Worm (Caenorhabditis elegans) whole organism, L3 larva: ENCODE results near the gene C46F11.4.

Experiments used
- ZK546.5 ChIP-seq: sonication (generic microtip); optimal IDR thresholded peaks from 2 replicates; lab custom pipeline; 2017; ENCODE audit warnings: missing biosample characterization, missing genetic modification characterization
- fos-1 ChIP-seq: fragments of 150-350 bp; optimal IDR thresholded peaks from 2 replicates; lab custom pipeline; 2014; ENCODE audit warnings: missing biosample characterization, missing genetic modification characterization
- mdl-1 ChIP-seq: fragments of 150-350 bp; optimal IDR thresholded peaks from 2 replicates; lab custom pipeline; 2014; ENCODE audit warnings: missing biosample characterization, missing genetic modification characterization
- nhr-11 ChIP-seq: fragments of 150-350 bp; optimal IDR thresholded peaks from 2 replicates; lab custom pipeline; 2014; ENCODE audit warnings: missing biosample characterization, missing genetic modification characterization
- pha-4 ChIP-seq: fragments of 150-350 bp; optimal IDR thresholded peaks from 2 replicates; lab custom pipeline; 2014; ENCODE audit warnings: missing biosample characterization, missing genetic modification reagents, missing genetic modification characterization
- pqm-1 ChIP-seq: fragments of 150-350 bp; optimal IDR thresholded peaks from 2 replicates; lab custom pipeline; 2017; ENCODE audit warnings: missing biosample characterization, missing genetic modification characterization, inconsistent platforms
- snpc-4 ChIP-seq: fragments of 150-350 bp; optimal IDR thresholded peaks from 2 replicates; lab custom pipeline; 2014; ENCODE audit warnings: missing biosample characterization, missing genetic modification characterization
- unc-62 ChIP-seq: fragments of 150-350 bp; sonication (generic microtip); optimal IDR thresholded peaks from 4 replicates; lab custom pipeline; 2014; ENCODE audit warnings: missing biosample characterization, missing genetic modification reagents, missing genetic modification characterization

DNA sequence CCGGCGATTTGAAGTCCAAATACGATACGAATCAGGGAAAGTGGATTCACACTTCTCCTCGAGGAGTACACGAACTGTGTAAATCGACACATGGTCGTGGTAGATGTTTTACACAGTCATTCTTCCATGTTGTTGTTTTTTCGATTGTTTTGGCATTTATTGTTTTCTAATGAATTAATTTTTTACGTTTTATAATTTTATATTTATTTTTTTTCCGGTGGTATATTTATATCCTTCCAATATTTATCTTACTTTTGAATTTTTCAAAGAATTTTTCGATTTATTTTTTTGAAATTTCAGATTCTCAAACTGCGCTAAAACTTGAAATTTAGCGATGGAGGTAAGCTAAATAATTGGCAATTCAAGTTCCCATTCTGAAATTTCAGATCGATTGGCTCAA is 49.1 kb upstream of the C46F11.4 start, which contains the start of gene nrde-1:
- no peak for TF ChIP-seq ZK546.5
- no peak for TF ChIP-seq mdl-1
- TF ChIP-seq fos-1 = no peak
- no peak for TF ChIP-seq pqm-1
- no peak for TF ChIP-seq nhr-11 (tag; lab: Kevin White, UChicago)
- TF ChIP-seq snpc-4 = no peak
- no peak for TF ChIP-seq unc-62
- TF ChIP-seq pha-4 (tag; lab: Kevin White, UChicago) = no peak
